Fruit fly (Drosophila melanogaster) ovary, adult (tissue): Measurements from ENCODE around the gene CG11370.
A peak's percentile ranks its signal among the peaks of the same experiment; 100 is the strongest.
"Not testable (repeated sequence)": the region's sequence is repeated elsewhere in the genome, so short reads cannot be mapped to it uniquely, and the experiment has no call there.

Experiments
- CG17801 ChIP-seq: fragments of 200-800 bp; optimal IDR thresholded peaks from 2 replicates; lab custom pipeline; 2019; ENCODE audit warnings: missing biosample characterization, mild to moderate bottlenecking, missing genetic modification characterization, moderate library complexity; ENCODE audit not compliant: partially characterized antibody

The CG11370 gene

DNA sequence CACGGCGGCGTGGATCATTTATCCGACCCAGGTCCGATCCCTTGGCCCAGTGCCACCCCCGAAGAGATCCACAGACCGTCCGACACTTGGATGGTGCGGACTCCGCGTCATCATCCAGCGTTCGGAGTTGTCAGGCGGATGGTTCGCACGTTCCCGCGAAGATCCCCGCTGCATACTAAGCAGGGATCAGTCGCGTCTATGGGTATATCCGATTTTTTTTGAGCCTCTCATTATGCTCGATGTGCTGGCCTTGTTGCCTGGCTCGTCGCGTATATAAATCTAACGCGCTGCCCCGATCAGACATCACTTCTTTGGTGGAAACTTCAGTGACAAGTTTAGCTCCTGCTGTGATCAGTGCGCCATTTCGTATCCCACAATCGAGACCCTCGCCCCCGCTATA, at the start of gene CG11370:
Gene CG11370 (plus strand): TSS at position 301 of the 400 bp plus-strand sequence.
- TF ChIP-seq CG17801 (GFP tag; lab: Kevin White, UChicago): no peak

- no peak for TF ChIP-seq CG17801 (GFP tag; lab: Kevin White, UChicago)
Observed at dm6 chr3L:22665110-22665509, 46.8 kb upstream of the CG11370 start.

- TF ChIP-seq CG17801 (GFP tag; lab: Kevin White, UChicago): no peak
Observed at dm6 chr3L:22669275-22670006, 42.5 kb upstream of the CG11370 start, which contains the start of gene Jhbp6. TSS of gene Jhbp6 (plus strand) at chr3L:22669956.

DNA sequence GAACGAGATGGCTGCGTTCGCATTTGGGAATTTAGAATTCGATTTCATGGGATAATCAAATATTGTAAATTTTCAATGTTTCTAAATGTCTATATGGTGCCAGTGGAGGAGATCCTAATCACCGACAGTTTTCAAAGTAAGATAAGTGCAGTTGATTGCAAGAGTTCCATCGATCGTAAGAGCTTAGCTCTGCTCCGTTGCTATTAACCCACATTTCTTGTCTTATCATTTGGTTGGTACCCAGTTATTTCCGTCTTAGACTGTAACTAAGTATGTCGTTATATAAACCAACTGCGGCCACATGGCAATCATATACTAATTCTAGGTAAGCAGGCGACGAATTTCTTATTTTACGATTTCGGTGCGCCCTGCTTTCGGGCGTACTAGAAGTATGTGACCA, 41.8 kb upstream of the CG11370 start:
- TF ChIP-seq CG17801 (GFP tag; lab: Kevin White, UChicago): no peak

DNA sequence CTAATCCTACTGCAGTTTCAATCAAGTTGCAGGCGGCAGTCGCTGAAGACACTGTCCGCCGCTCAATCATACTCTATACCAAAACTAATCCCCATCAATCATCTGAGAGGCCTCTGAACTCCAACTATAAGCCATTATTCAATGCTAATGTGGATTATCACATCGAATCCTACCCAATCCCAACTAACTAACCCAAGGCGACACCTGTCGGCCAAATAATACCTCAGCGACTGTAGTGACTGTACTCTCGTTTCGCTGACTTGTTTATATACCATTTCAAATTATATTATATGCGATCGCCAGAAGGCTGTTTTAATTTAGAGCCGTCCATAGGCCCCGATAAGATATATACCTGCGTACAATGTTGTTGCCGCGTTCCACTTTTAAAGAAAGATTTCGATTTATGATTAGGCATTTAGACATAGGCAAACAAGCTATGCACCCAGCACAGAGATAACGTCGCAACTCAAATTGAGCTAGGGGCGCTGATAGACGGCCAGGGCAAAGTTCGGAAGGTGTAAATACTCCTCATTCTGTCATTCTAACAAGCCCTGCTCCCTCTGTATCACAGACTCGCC, 40.2 kb upstream of the CG11370 start:
- TF ChIP-seq CG17801 (GFP tag; lab: Kevin White, UChicago): no peak

dm6 chr3L:22680932-22681331, 31.0 kb upstream of the CG11370 start:
- no peak for TF ChIP-seq CG17801 (GFP tag; lab: Kevin White, UChicago)

dm6 chr3L:22686987-22687386, 25.0 kb upstream of the CG11370 start, which contains the start of the genes CG14455 and CG14456:
TSS of gene CG14455 (minus strand) at chr3L:22687087.
TSS of gene CG14456 (plus strand) at chr3L:22687222.
- TF ChIP-seq CG17801 (GFP tag; lab: Kevin White, UChicago): no peak

- TF ChIP-seq CG17801 (GFP tag; lab: Kevin White, UChicago): not testable (repeated sequence)
Observed at dm6 chr3L:22692428-22692827, 19.5 kb upstream of the CG11370 start, which contains the start of gene CG14454. TSS of gene CG14454 (minus strand) at chr3L:22692528.

- no peak for TF ChIP-seq CG17801 (GFP tag; lab: Kevin White, UChicago)
Observed at dm6 chr3L:22693712-22694111, 18.2 kb upstream of the CG11370 start, which contains the start of the genes CG12546 and CG14453. TSS of gene CG12546 (minus strand) at chr3L:22693812. TSS of gene CG14453 (plus strand) at chr3L:22694083.

- no peak for TF ChIP-seq CG17801 (GFP tag; lab: Kevin White, UChicago)
Observed at dm6 chr3L:22695653-22696052, 16.3 kb upstream of the CG11370 start, which contains the start of gene CG14452. TSS of gene CG14452 (plus strand) at chr3L:22695953.

- TF ChIP-seq CG17801 (GFP tag; lab: Kevin White, UChicago): not testable (repeated sequence)
Observed at dm6 chr3L:22696930-22697329, 15.0 kb upstream of the CG11370 start, which contains the start of gene CG32453. TSS of gene CG32453 (plus strand) at chr3L:22697230.

- TF ChIP-seq CG17801 (GFP tag; lab: Kevin White, UChicago): no peak
Observed at dm6 chr3L:22699133-22699532, 12.8 kb upstream of the CG11370 start, which contains the start of gene CG45116. TSS of gene CG45116 (plus strand) at chr3L:22699433.

dm6 chr3L:22713605-22714004, 1.6 kb downstream of the CG11370 start:
- no peak for TF ChIP-seq CG17801 (GFP tag; lab: Kevin White, UChicago)

DNA sequence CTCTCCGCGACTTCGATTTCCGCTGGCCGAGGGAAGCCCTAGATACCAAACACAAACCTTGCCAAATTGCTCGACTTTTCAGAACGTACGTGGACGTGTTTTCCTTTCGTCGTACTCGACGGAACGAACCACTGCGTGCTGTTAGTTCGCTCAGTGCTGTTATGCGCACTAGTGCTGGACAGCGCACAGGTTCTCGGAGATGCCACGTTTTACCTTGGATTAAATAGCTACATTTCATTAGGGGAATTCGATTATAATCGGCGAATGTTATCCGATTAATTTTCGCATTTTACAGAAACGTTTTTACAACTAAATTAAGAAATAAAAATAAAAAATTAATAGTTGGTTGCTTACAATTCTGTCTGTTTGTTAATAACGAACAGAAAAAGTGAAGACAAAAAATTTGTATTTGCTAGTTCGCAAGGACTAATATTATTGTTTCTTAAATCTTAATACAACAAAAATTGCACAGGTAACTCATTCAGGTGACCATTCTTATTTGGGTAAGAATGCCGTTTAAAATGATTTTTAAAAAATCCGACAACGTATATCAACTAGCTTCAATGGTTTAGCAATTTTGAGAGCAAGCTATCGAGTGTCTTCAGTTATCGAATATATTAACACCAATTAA, 5.3 kb downstream of the CG11370 start, which contains the start of the genes ArfGAP3 and CG32452:
Gene ArfGAP3 (minus strand): TSS at position 441 of the 631 bp plus-strand sequence.
Gene CG32452 (plus strand): TSS at position 592 of the 631 bp plus-strand sequence.
- TF ChIP-seq CG17801 (GFP tag; lab: Kevin White, UChicago): peak; percentile 67
